Fruit fly (Drosophila melanogaster) whole organism, embryonic: Measurements from ENCODE around the gene CG9550.

ENCODE experiments used
- ATbp ChIP-seq: fragments of 200-800 bp; sonication (Bioruptor generic); optimal IDR thresholded peaks from 2 replicates; lab custom pipeline; 2017; ENCODE audit warnings: missing biosample characterization, mild to moderate bottlenecking, missing genetic modification characterization, missing genetic modification reagents
- Adf1 ChIP-seq: fragments of 200-800 bp; sonication (Bioruptor generic); IDR thresholded peaks from 2 replicates; pipeline ENCODE4 v1.3.6; 2022; ENCODE audit warnings: missing biosample characterization, missing genetic modification characterization
- Atf3 ChIP-seq: fragments of 200-800 bp; sonication (Bioruptor generic); optimal IDR thresholded peaks from 3 replicates; lab custom pipeline; 2016; ENCODE audit warnings: missing biosample characterization, missing genetic modification characterization
- Awh ChIP-seq: fragments of 200-800 bp; sonication (Bioruptor generic); IDR thresholded peaks from 2 replicates; pipeline ENCODE4, ENCODE4 v1.3.6; 2022; ENCODE audit warnings: missing biosample characterization, missing genetic modification characterization
- Bgb ChIP-seq: fragments of 200-800 bp; sonication (Bioruptor generic); IDR thresholded peaks from 2 replicates; pipeline ENCODE4 v1.3.6; 2022; ENCODE audit warnings: missing biosample characterization, missing genetic modification characterization; ENCODE audit not compliant: partially characterized antibody
- CG13287 ChIP-seq: fragments of 200-800 bp; sonication (Bioruptor generic); IDR thresholded peaks from 2 replicates; pipeline ENCODE4 v1.3.6; 2022; ENCODE audit warnings: missing biosample characterization, missing genetic modification characterization; ENCODE audit not compliant: partially characterized antibody
- CG14014 ChIP-seq: fragments of 200-800 bp; sonication (Bioruptor generic); IDR thresholded peaks from 2 replicates; pipeline ENCODE4 v1.3.6; 2022; ENCODE audit warnings: missing biosample characterization, missing genetic modification characterization
- CG1529 ChIP-seq: fragments of 200-800 bp; sonication (Bioruptor generic); optimal IDR thresholded peaks from 3 replicates; lab custom pipeline; 2018; ENCODE audit warnings: missing biosample characterization, missing genetic modification characterization
- CG1792 ChIP-seq: fragments of 200-800 bp; sonication (Bioruptor generic); optimal IDR thresholded peaks from 2 replicates; lab custom pipeline; 2016; ENCODE audit warnings: missing biosample characterization, missing genetic modification characterization
- CG31365 ChIP-seq: fragments of 200-800 bp; sonication (Bioruptor generic); optimal IDR thresholded peaks from 2 replicates; lab custom pipeline; 2018; ENCODE audit warnings: missing biosample characterization, mild to moderate bottlenecking, missing genetic modification characterization
- CG3847 ChIP-seq: fragments of 200-800 bp; sonication (Bioruptor generic); IDR thresholded peaks from 2 replicates; pipeline ENCODE4 v1.3.6; 2022; ENCODE audit warnings: missing biosample characterization, missing genetic modification characterization
- CG4424 ChIP-seq: fragments of 200-800 bp; sonication (Bioruptor generic); optimal IDR thresholded peaks from 3 replicates; lab custom pipeline; 2016; ENCODE audit warnings: missing biosample characterization, missing genetic modification characterization
- CG5953 ChIP-seq: fragments of 200-800 bp; sonication (Bioruptor generic); IDR thresholded peaks from 2 replicates; pipeline ENCODE4 v1.3.6; 2022; ENCODE audit warnings: missing biosample characterization, missing genetic modification characterization
- CG6654 ChIP-seq: fragments of 200-800 bp; sonication (Bioruptor generic); optimal IDR thresholded peaks from 2 replicates; lab custom pipeline; 2017; ENCODE audit warnings: missing biosample characterization, mild to moderate bottlenecking, missing genetic modification characterization
- CG7556 ChIP-seq: fragments of 200-800 bp; sonication (Bioruptor generic); optimal IDR thresholded peaks from 2 replicates; lab custom pipeline; 2017; ENCODE audit warnings: missing biosample characterization, mild to moderate bottlenecking, missing genetic modification characterization
- Dad ChIP-seq: fragments of 200-800 bp; sonication (Bioruptor generic); optimal IDR thresholded peaks from 3 replicates; lab custom pipeline; 2016; ENCODE audit warnings: missing biosample characterization, missing genetic modification characterization
- Dfd ChIP-seq, 2 experiments: fragments of >200 bp; optimal IDR thresholded peaks; 2 replicates each; lab custom pipeline; 2017; ENCODE audit warnings: missing biosample characterization in 2 of 2, missing genetic modification characterization in 2 of 2
- Dref ChIP-seq: fragments of 200-800 bp; sonication (Bioruptor generic); IDR thresholded peaks from 2 replicates; pipeline ENCODE4 v1.3.6; 2022; ENCODE audit warnings: missing biosample characterization, missing genetic modification characterization
- Drgx ChIP-seq: fragments of 200-800 bp; sonication (Bioruptor generic); IDR thresholded peaks from 2 replicates; pipeline ENCODE4 v1.3.6; 2022; ENCODE audit warnings: missing biosample characterization, missing genetic modification characterization
- Ets65A ChIP-seq: fragments of 200-800 bp; sonication (Bioruptor generic); peaks from one replicate; lab custom pipeline; 2016; ENCODE audit warnings: missing biosample characterization, missing genetic modification characterization
- Fer2 ChIP-seq: fragments of 200-800 bp; sonication (Bioruptor generic); optimal IDR thresholded peaks from 2 replicates; lab custom pipeline; 2018; ENCODE audit warnings: missing biosample characterization, mild to moderate bottlenecking, missing genetic modification characterization, moderate library complexity
- HLH3B ChIP-seq: fragments of 200-800 bp; sonication (Bioruptor generic); IDR thresholded peaks from 2 replicates; pipeline ENCODE4 v1.3.6; 2022; ENCODE audit warnings: missing biosample characterization, missing genetic modification characterization
- HLH4C ChIP-seq: fragments of 200-800 bp; sonication (Bioruptor generic); IDR thresholded peaks from 3 replicates; pipeline ENCODE4 v1.3.6; 2022; ENCODE audit warnings: missing biosample characterization, missing genetic modification characterization; ENCODE audit not compliant: partially characterized antibody
- Med ChIP-seq: fragments of 200-800 bp; sonication (Bioruptor generic); peaks from one replicate; lab custom pipeline; 2016; ENCODE audit warnings: missing biosample characterization, missing genetic modification characterization, mild to moderate bottlenecking, inconsistent platforms, moderate library complexity
- Oli ChIP-seq: fragments of 200-800 bp; sonication (Bioruptor generic); optimal IDR thresholded peaks from 2 replicates; lab custom pipeline; 2018; ENCODE audit warnings: missing biosample characterization, mild to moderate bottlenecking, missing genetic modification characterization, moderate library complexity
- Pdp1 ChIP-seq, 2 experiments: fragments of 200-800 bp; sonication (Bioruptor generic); optimal IDR thresholded peaks; 3 replicates each; lab custom pipeline; 2016; ENCODE audit warnings: missing biosample characterization in 2 of 2, missing genetic modification characterization in 2 of 2, mild to moderate bottlenecking in 1 of 2, moderate library complexity in 1 of 2
- Ravus ChIP-seq: fragments of 200-800 bp; sonication (Bioruptor generic); IDR thresholded peaks from 2 replicates; pipeline ENCODE4 v1.3.6; 2022; ENCODE audit warnings: missing biosample characterization, missing genetic modification characterization
- Rfx ChIP-seq: fragments of 200-800 bp; sonication (Bioruptor generic); IDR thresholded peaks from 2 replicates; pipeline ENCODE4 v1.3.6; 2022; ENCODE audit warnings: missing biosample characterization, missing genetic modification characterization
- Sry-δ ChIP-seq: fragments of 200-800 bp; sonication (Bioruptor generic); optimal IDR thresholded peaks from 2 replicates; lab custom pipeline; 2016; ENCODE audit warnings: missing biosample characterization, missing genetic modification characterization
- Trl ChIP-seq, 3 experiments: fragments of >200 bp in 2 of 3; fragments of 200-800 bp in 1 of 3; sonication (Bioruptor generic) in 1 of 3; optimal IDR thresholded peaks; 2 replicates in 1 of 3; 3 replicates in 2 of 3; lab custom pipeline; 2016 to 2017; ENCODE audit warnings: missing biosample characterization in 1 of 3, missing genetic modification characterization in 1 of 3
- emc ChIP-seq: fragments of 200-800 bp; sonication (Bioruptor generic); optimal IDR thresholded peaks from 2 replicates; lab custom pipeline; 2016; ENCODE audit warnings: missing biosample characterization, missing genetic modification characterization
- eve ChIP-seq, 2 experiments: fragments of >200 bp; optimal IDR thresholded peaks; 2 replicates each; lab custom pipeline; 2017; ENCODE audit warnings: missing biosample characterization in 2 of 2, missing genetic modification characterization in 2 of 2
- fd102C ChIP-seq: fragments of 200-800 bp; sonication (Bioruptor generic); optimal IDR thresholded peaks from 2 replicates; lab custom pipeline; 2018; ENCODE audit warnings: missing biosample characterization, mild to moderate bottlenecking, missing genetic modification characterization, moderate library complexity
- hth ChIP-seq: fragments of >200 bp; optimal IDR thresholded peaks from 2 replicates; lab custom pipeline; 2017; ENCODE audit warnings: inconsistent platforms
- inv ChIP-seq: fragments of 200-800 bp; sonication (Bioruptor generic); IDR thresholded peaks from 2 replicates; pipeline ENCODE4 v1.3.6; 2022; ENCODE audit warnings: missing biosample characterization, missing genetic modification characterization; ENCODE audit not compliant: partially characterized antibody
- jigr1 ChIP-seq: fragments of 200-800 bp; sonication (Bioruptor generic); IDR thresholded peaks from 3 replicates; pipeline ENCODE4 v1.3.6; 2022; ENCODE audit warnings: missing biosample characterization, missing genetic modification characterization
- knrl ChIP-seq: fragments of 200-800 bp; sonication (Bioruptor generic); IDR thresholded peaks from 3 replicates; pipeline ENCODE4 v1.3.6; 2022; ENCODE audit warnings: missing biosample characterization, missing genetic modification characterization; ENCODE audit not compliant: partially characterized antibody
- lilli ChIP-seq: fragments of 200-800 bp; sonication (Bioruptor generic); optimal IDR thresholded peaks from 3 replicates; lab custom pipeline; 2016; ENCODE audit warnings: missing biosample characterization, missing genetic modification characterization
- mirr ChIP-seq: fragments of 200-800 bp; sonication (Bioruptor generic); optimal IDR thresholded peaks from 3 replicates; lab custom pipeline; 2018; ENCODE audit warnings: missing biosample characterization, mild to moderate bottlenecking, missing genetic modification characterization
- oc ChIP-seq: fragments of 200-800 bp; sonication (Bioruptor generic); optimal IDR thresholded peaks from 2 replicates; lab custom pipeline; 2018; ENCODE audit warnings: missing biosample characterization, mild to moderate bottlenecking, missing genetic modification characterization, moderate library complexity
- org-1 ChIP-seq: fragments of 200-800 bp; sonication (Bioruptor generic); optimal IDR thresholded peaks from 2 replicates; lab custom pipeline; 2017; ENCODE audit warnings: missing biosample characterization, missing genetic modification characterization
- prd ChIP-seq, 3 experiments: fragments of >200 bp in 2 of 3; fragments of 200-800 bp in 1 of 3; sonication (Bioruptor generic) in 1 of 3; optimal IDR thresholded peaks in 2 of 3; IDR thresholded peaks in 1 of 3; 2 replicates in 2 of 3; 3 replicates in 1 of 3; pipeline versions ENCODE4 v1.3.6 to Lab custom; 2017 to 2022; ENCODE audit warnings: missing biosample characterization in 1 of 3, missing genetic modification characterization in 1 of 3
- ranshi ChIP-seq: fragments of 200-800 bp; sonication (Bioruptor generic); IDR thresholded peaks from 2 replicates; pipeline ENCODE4 v1.3.6; 2022; ENCODE audit warnings: missing biosample characterization, missing genetic modification characterization
- row ChIP-seq: fragments of 200-800 bp; sonication (Bioruptor generic); IDR thresholded peaks from 3 replicates; pipeline ENCODE4 v1.3.6; 2022; ENCODE audit warnings: missing biosample characterization, missing genetic modification characterization
- scrt ChIP-seq: fragments of 200-800 bp; sonication (Bioruptor generic); optimal IDR thresholded peaks from 2 replicates; lab custom pipeline; 2018; ENCODE audit warnings: missing biosample characterization, mild to moderate bottlenecking, missing genetic modification characterization, moderate library complexity
- sens ChIP-seq: fragments of 200-800 bp; sonication (Bioruptor generic); peaks from one replicate; lab custom pipeline; 2016; ENCODE audit warnings: missing biosample characterization, missing genetic modification characterization
- seq ChIP-seq: fragments of 200-800 bp; sonication (Bioruptor generic); IDR thresholded peaks from 2 replicates; pipeline ENCODE4 v1.3.6; 2022; ENCODE audit warnings: missing biosample characterization, missing genetic modification characterization
- stwl ChIP-seq: fragments of 200-800 bp; sonication (Bioruptor generic); optimal IDR thresholded peaks from 3 replicates; lab custom pipeline; 2018; ENCODE audit warnings: missing biosample characterization, mild to moderate bottlenecking, missing genetic modification characterization, moderate library complexity
- tll ChIP-seq, 2 experiments: fragments of 200-800 bp in 1 of 2; fragments of >200 bp in 1 of 2; sonication (Bioruptor generic) in 1 of 2; optimal IDR thresholded peaks; 2 replicates each; lab custom pipeline; 2017 to 2019; ENCODE audit warnings: missing biosample characterization in 2 of 2, missing genetic modification characterization in 2 of 2, mild to moderate bottlenecking in 1 of 2, moderate library complexity in 1 of 2
- trem ChIP-seq: fragments of 200-800 bp; optimal IDR thresholded peaks from 3 replicates; lab custom pipeline; 2019; ENCODE audit warnings: missing biosample characterization, mild to moderate bottlenecking, missing genetic modification characterization, moderate library complexity

Gene CG9550

dm6 chr2L:6481310-6481738 lies 15.5 kb upstream of the CG9550 start (continued):
- TF ChIP-seq prd (optimal IDR thresholded peaks at IDR 0.05; lab: Kevin White, UChicago): no peak
- no peak for TF ChIP-seq prd (GFP tag; IDR thresholded peaks at IDR 0.05; lab: Robert Waterston, UW)
- no peak for TF ChIP-seq Fer2
- no peak for TF ChIP-seq inv (GFP tag; lab: Robert Waterston, UW)
- TF ChIP-seq emc (GFP tag; lab: Kevin White, UChicago): no peak
- no peak for TF ChIP-seq Sry-δ
- TF ChIP-seq CG4424 (GFP tag; lab: Kevin White, UChicago): no peak
- TF ChIP-seq mirr (GFP tag; lab: Kevin White, UChicago): no peak
- no peak; the same call in 1 of the 2 replicates for TF ChIP-seq CG14014
- TF ChIP-seq Trl (optimal IDR thresholded peaks at IDR 0.05; lab: Kevin White, UChicago): peak in 1 of 2 experiments; percentile 39
- TF ChIP-seq Trl (GFP tag; optimal IDR thresholded peaks at IDR 0.05; lab: Kevin White, UChicago): no peak
- no peak for TF ChIP-seq fd102C (GFP tag; lab: Kevin White, UChicago)
- TF ChIP-seq Adf1 (GFP tag; lab: Robert Waterston, UW): no peak
- TF ChIP-seq Dref (GFP tag; lab: Robert Waterston, UW): peak; percentile 38; the same call in 1 of the 2 replicates
- TF ChIP-seq eve (GFP tag; optimal IDR thresholded peaks at IDR 0.05; lab: Kevin White, UChicago): no peak
- TF ChIP-seq seq (GFP tag; lab: Robert Waterston, UW): 0 out of 2 replicates have a peak, but pooled peaks have one; percentile 11
- no peak for TF ChIP-seq lilli (GFP tag; lab: Kevin White, UChicago)
- TF ChIP-seq Ets65A (GFP tag; lab: Kevin White, UChicago): peak; percentile 79
- peak; percentile 34; the same call in 1 of the 2 replicates for TF ChIP-seq Drgx (GFP tag; lab: Robert Waterston, UW)
- TF ChIP-seq Rfx (GFP tag; lab: Robert Waterston, UW): peak; percentile 46; the same call in 1 of the 2 replicates
- TF ChIP-seq stwl (tag; lab: Kevin White, UChicago): peak; percentile 55
- TF ChIP-seq Atf3 (GFP tag; lab: Kevin White, UChicago): no peak
- TF ChIP-seq CG7556 (GFP tag; lab: Kevin White, UChicago): no peak
- no peak for TF ChIP-seq CG31365 (tag; lab: Kevin White, UChicago)
- no peak for TF ChIP-seq CG3847 (GFP tag; lab: Robert Waterston, UW)
- 0 out of 2 replicates have a peak, but pooled peaks have one; percentile 7 for TF ChIP-seq HLH3B (GFP tag; lab: Robert Waterston, UW)
- no peak for TF ChIP-seq CG1529
- TF ChIP-seq oc: peak; percentile 75
- no peak for TF ChIP-seq hth (lab: Kevin White, UChicago)
- peak in 1 of 2 experiments; percentile 35 for TF ChIP-seq Pdp1 (GFP tag; optimal IDR thresholded peaks at IDR 0.05; lab: Kevin White, UChicago)
- TF ChIP-seq Ravus (GFP tag; lab: Robert Waterston, UW): no peak
- no peak for TF ChIP-seq tll (GFP tag; optimal IDR thresholded peaks at IDR 0.05; lab: Kevin White, UChicago)
- peak; percentile 28 for TF ChIP-seq CG13287 (GFP tag; lab: Robert Waterston, UW)
- TF ChIP-seq sens: no peak
- TF ChIP-seq Med: peak; percentile 81
- no peak for TF ChIP-seq ATbp (GFP tag; lab: Kevin White, UChicago)
- TF ChIP-seq, all 482 proteins: peak for 99

dm6 chr2L:6488676-6489140 lies 8.1 kb upstream of the CG9550 start, which contains the start of the genes KFase and epsilonCOP:
Gene KFase, minus strand, starts transcription at chr2L:6488756.
Gene epsilonCOP, plus strand, starts transcription at chr2L:6489090.
- TF ChIP-seq row (GFP tag; lab: Robert Waterston, UW): peak; percentile 68
- no peak for TF ChIP-seq CG6654 (GFP tag; lab: Kevin White, UChicago)
- TF ChIP-seq knrl: peak; percentile 64
- TF ChIP-seq Bgb: peak; percentile 78
- no peak for TF ChIP-seq Dfd (GFP tag; optimal IDR thresholded peaks at IDR 0.05; lab: Kevin White, UChicago)
- peak; percentile 20 for TF ChIP-seq scrt (GFP tag; lab: Kevin White, UChicago)
- no peak for TF ChIP-seq Awh
- peak; percentile 43; the same call in 1 of the 2 replicates for TF ChIP-seq ranshi (GFP tag; lab: Robert Waterston, UW)
- TF ChIP-seq trem (tag; lab: Kevin White, UChicago): peak; percentile 85
- TF ChIP-seq HLH4C: peak; percentile 87
- peak; percentile 55; the same call in 1 of the 2 replicates for TF ChIP-seq CG5953
- peak; percentile 50 for TF ChIP-seq Dad
- peak; percentile 59; the same call in 1 of the 3 replicates for TF ChIP-seq jigr1 (GFP tag; lab: Robert Waterston, UW)
- TF ChIP-seq Drgx (GFP tag; lab: Robert Waterston, UW): no peak
- TF ChIP-seq CG1792 (GFP tag; lab: Kevin White, UChicago): peak; percentile 40
- TF ChIP-seq Oli (tag; lab: Kevin White, UChicago): no peak
- peak; percentile 75; the same call in 1 of the 2 replicates for TF ChIP-seq CG3847 (GFP tag; lab: Robert Waterston, UW)
- no peak for TF ChIP-seq org-1 (GFP tag; lab: Kevin White, UChicago)
